Fruit fly (Drosophila melanogaster) whole organism, embryonic: Measurements from ENCODE around the gene mRpL10.

Source experiments
- Aef1 ChIP-seq: fragments of 200-800 bp; sonication (Bioruptor generic); IDR thresholded peaks from 3 replicates; pipeline ENCODE4 v1.3.6; 2022; ENCODE audit warnings: missing biosample characterization, missing genetic modification characterization
- CG11723 ChIP-seq: fragments of 200-800 bp; sonication (Bioruptor generic); optimal IDR thresholded peaks from 2 replicates; lab custom pipeline; 2017; ENCODE audit warnings: missing biosample characterization, mild to moderate bottlenecking, missing genetic modification characterization
- CG14050 ChIP-seq: fragments of 200-800 bp; sonication (Bioruptor generic); IDR thresholded peaks from 3 replicates; pipeline ENCODE4 v1.3.6; 2022; ENCODE audit warnings: missing biosample characterization, missing genetic modification characterization
- CG2678 ChIP-seq: fragments of 200-800 bp; sonication (Bioruptor generic); optimal IDR thresholded peaks from 3 replicates; lab custom pipeline; 2019; ENCODE audit warnings: missing biosample characterization, mild to moderate bottlenecking, missing genetic modification characterization, moderate library complexity
- CG2712 ChIP-seq: fragments of 200-800 bp; optimal IDR thresholded peaks from 3 replicates; lab custom pipeline; 2019; ENCODE audit warnings: missing biosample characterization, mild to moderate bottlenecking, missing genetic modification characterization, moderate library complexity
- CG3281 ChIP-seq: fragments of 200-800 bp; sonication (Bioruptor generic); optimal IDR thresholded peaks from 3 replicates; lab custom pipeline; 2017; ENCODE audit warnings: missing biosample characterization, mild to moderate bottlenecking, missing genetic modification characterization
- CG4328 ChIP-seq: fragments of 200-800 bp; sonication (Bioruptor generic); optimal IDR thresholded peaks from 3 replicates; lab custom pipeline; 2017; ENCODE audit warnings: missing biosample characterization, missing genetic modification reagents, missing genetic modification characterization
- CG4707 ChIP-seq: fragments of 200-800 bp; sonication (Bioruptor generic); optimal IDR thresholded peaks from 2 replicates; lab custom pipeline; 2018; ENCODE audit warnings: missing biosample characterization, mild to moderate bottlenecking, missing genetic modification characterization, moderate library complexity
- CG4730 ChIP-seq: fragments of 200-800 bp; sonication (Bioruptor generic); IDR thresholded peaks from 2 replicates; pipeline ENCODE4 v1.3.6; 2022; ENCODE audit warnings: missing biosample characterization, missing genetic modification characterization
- CG4820 ChIP-seq: fragments of 200-800 bp; sonication (Bioruptor generic); optimal IDR thresholded peaks from 3 replicates; lab custom pipeline; 2016; ENCODE audit warnings: missing biosample characterization, missing genetic modification characterization
- CG5953 ChIP-seq: fragments of 200-800 bp; sonication (Bioruptor generic); IDR thresholded peaks from 2 replicates; pipeline ENCODE4 v1.3.6; 2022; ENCODE audit warnings: missing biosample characterization, missing genetic modification characterization
- CG8281 ChIP-seq: fragments of 200-800 bp; sonication (Bioruptor generic); optimal IDR thresholded peaks from 2 replicates; lab custom pipeline; 2018; ENCODE audit warnings: missing biosample characterization, mild to moderate bottlenecking, missing genetic modification characterization, moderate library complexity
- CG9437 ChIP-seq: fragments of 200-800 bp; sonication (Bioruptor generic); optimal IDR thresholded peaks from 2 replicates; lab custom pipeline; 2018; ENCODE audit warnings: missing biosample characterization, mild to moderate bottlenecking, missing genetic modification characterization
- CG9876 ChIP-seq: fragments of 200-800 bp; sonication (Bioruptor generic); optimal IDR thresholded peaks from 2 replicates; lab custom pipeline; 2016; ENCODE audit warnings: missing biosample characterization, missing genetic modification characterization
- Dfd ChIP-seq, 2 experiments: fragments of >200 bp; optimal IDR thresholded peaks; 2 replicates each; lab custom pipeline; 2017; ENCODE audit warnings: missing biosample characterization in 2 of 2, missing genetic modification characterization in 2 of 2
- Doc3 ChIP-seq: fragments of 200-800 bp; sonication (Bioruptor generic); IDR thresholded peaks from 3 replicates; pipeline ENCODE4 v1.3.6; 2022; ENCODE audit warnings: missing biosample characterization, missing genetic modification characterization; ENCODE audit not compliant: partially characterized antibody
- E2f1 ChIP-seq: fragments of 200-800 bp; sonication (Bioruptor generic); IDR thresholded peaks from 2 replicates; pipeline ENCODE4 v1.3.6; 2022; ENCODE audit warnings: missing biosample characterization, missing genetic modification characterization
- E2f2 ChIP-seq: fragments of 200-800 bp; sonication (Bioruptor generic); IDR thresholded peaks from 2 replicates; pipeline ENCODE4 v1.3.6; 2022; ENCODE audit warnings: missing biosample characterization, missing genetic modification characterization
- H15 ChIP-seq: fragments of 200-800 bp; sonication (Bioruptor generic); IDR thresholded peaks from 3 replicates; pipeline ENCODE4 v1.3.6; 2022; ENCODE audit warnings: missing biosample characterization, missing genetic modification characterization
- HLHmδ ChIP-seq: fragments of 200-800 bp; sonication (Bioruptor generic); optimal IDR thresholded peaks from 2 replicates; lab custom pipeline; 2018; ENCODE audit warnings: missing biosample characterization, mild to moderate bottlenecking, missing genetic modification characterization, moderate library complexity
- Jarid2 ChIP-seq: fragments of 200-800 bp; sonication (Bioruptor generic); optimal IDR thresholded peaks from 3 replicates; lab custom pipeline; 2017; ENCODE audit warnings: mild to moderate bottlenecking, missing biosample characterization, missing genetic modification reagents, missing genetic modification characterization
- Kr ChIP-seq: fragments of 200-800 bp; sonication (Bioruptor generic); optimal IDR thresholded peaks from 2 replicates; lab custom pipeline; 2017; ENCODE audit warnings: missing biosample characterization, mild to moderate bottlenecking, missing genetic modification characterization
- Lim3 ChIP-seq: fragments of 200-800 bp; sonication (Bioruptor generic); IDR thresholded peaks from 2 replicates; pipeline ENCODE4 v1.3.6; 2022; ENCODE audit warnings: missing biosample characterization, missing genetic modification characterization
- NC2β ChIP-seq: fragments of 200-800 bp; sonication (Bioruptor generic); optimal IDR thresholded peaks from 2 replicates; lab custom pipeline; 2016; ENCODE audit warnings: missing biosample characterization, missing genetic modification characterization
- Ravus ChIP-seq: fragments of 200-800 bp; sonication (Bioruptor generic); IDR thresholded peaks from 2 replicates; pipeline ENCODE4 v1.3.6; 2022; ENCODE audit warnings: missing biosample characterization, missing genetic modification characterization
- Side ChIP-seq: fragments of 200-800 bp; sonication (Bioruptor generic); optimal IDR thresholded peaks from 2 replicates; lab custom pipeline; 2016; ENCODE audit warnings: missing biosample characterization, missing genetic modification characterization
- Sry-β ChIP-seq: fragments of 200-800 bp; sonication (Bioruptor generic); optimal IDR thresholded peaks from 2 replicates; lab custom pipeline; 2018; ENCODE audit warnings: missing biosample characterization, mild to moderate bottlenecking, missing genetic modification characterization, moderate library complexity
- Ssrp ChIP-seq: fragments of 200-800 bp; sonication (Bioruptor generic); optimal IDR thresholded peaks from 2 replicates; lab custom pipeline; 2018; ENCODE audit warnings: missing biosample characterization, mild to moderate bottlenecking, missing genetic modification characterization, moderate library complexity
- ato ChIP-seq: fragments of 200-800 bp; sonication (Bioruptor generic); IDR thresholded peaks from 2 replicates; pipeline ENCODE4 v1.3.6; 2022; ENCODE audit warnings: missing biosample characterization, missing genetic modification characterization; ENCODE audit not compliant: partially characterized antibody
- bcd ChIP-seq: fragments of 200-800 bp; sonication (Bioruptor generic); optimal IDR thresholded peaks from 2 replicates; lab custom pipeline; 2017; ENCODE audit warnings: missing biosample characterization, mild to moderate bottlenecking, missing genetic modification characterization
- bsh ChIP-seq, 2 experiments: fragments of 200-800 bp; sonication (Bioruptor generic); optimal IDR thresholded peaks; 2 replicates each; lab custom pipeline; 2017 to 2018; ENCODE audit warnings: mild to moderate bottlenecking in 2 of 2, missing biosample characterization in 2 of 2, missing genetic modification characterization in 2 of 2, moderate library complexity in 1 of 2
- chinmo ChIP-seq: fragments of 200-800 bp; sonication (Bioruptor generic); IDR thresholded peaks from 4 replicates; pipeline ENCODE4 v1.3.6; 2022; ENCODE audit warnings: missing biosample characterization, missing genetic modification characterization; ENCODE audit not compliant: partially characterized antibody
- crc ChIP-seq: fragments of 200-800 bp; sonication (Bioruptor generic); optimal IDR thresholded peaks from 2 replicates; lab custom pipeline; 2016; ENCODE audit warnings: missing biosample characterization, missing genetic modification characterization
- gcm2 ChIP-seq: fragments of 200-800 bp; sonication (Bioruptor generic); optimal IDR thresholded peaks from 2 replicates; lab custom pipeline; 2016; ENCODE audit warnings: missing biosample characterization, missing genetic modification characterization
- gsb ChIP-seq: fragments of 200-800 bp; sonication (Bioruptor generic); IDR thresholded peaks from 2 replicates; pipeline ENCODE4 v1.3.6; 2022; ENCODE audit warnings: missing biosample characterization, missing genetic modification characterization
- h ChIP-seq: fragments of >200 bp; optimal IDR thresholded peaks from 2 replicates; lab custom pipeline; 2017
- hth ChIP-seq: fragments of >200 bp; optimal IDR thresholded peaks from 2 replicates; lab custom pipeline; 2017; ENCODE audit warnings: inconsistent platforms
- jing ChIP-seq: fragments of 200-800 bp; sonication (Bioruptor generic); optimal IDR thresholded peaks from 2 replicates; lab custom pipeline; 2018; ENCODE audit warnings: missing biosample characterization, mild to moderate bottlenecking, missing genetic modification characterization
- knrl ChIP-seq: fragments of 200-800 bp; sonication (Bioruptor generic); IDR thresholded peaks from 3 replicates; pipeline ENCODE4 v1.3.6; 2022; ENCODE audit warnings: missing biosample characterization, missing genetic modification characterization; ENCODE audit not compliant: partially characterized antibody
- lola ChIP-seq, 3 experiments: fragments of >200 bp in 2 of 3; fragments of 200-800 bp in 1 of 3; sonication (Bioruptor generic) in 1 of 3; optimal IDR thresholded peaks; 2 replicates each; lab custom pipeline; 2017 to 2019; ENCODE audit warnings: missing biosample characterization in 3 of 3, missing genetic modification characterization in 3 of 3, mild to moderate bottlenecking in 1 of 3, moderate library complexity in 1 of 3
- luna ChIP-seq: fragments of 200-800 bp; sonication (Bioruptor generic); optimal IDR thresholded peaks from 2 replicates; lab custom pipeline; 2016; ENCODE audit warnings: missing biosample characterization, missing genetic modification characterization
- maf-S ChIP-seq: fragments of 200-800 bp; sonication (Bioruptor generic); optimal IDR thresholded peaks from 2 replicates; lab custom pipeline; 2016; ENCODE audit warnings: missing biosample characterization, missing genetic modification characterization
- mam ChIP-seq: fragments of 200-800 bp; sonication (Bioruptor generic); optimal IDR thresholded peaks from 3 replicates; lab custom pipeline; 2016; ENCODE audit warnings: missing biosample characterization, missing genetic modification characterization
- mirr ChIP-seq: fragments of 200-800 bp; sonication (Bioruptor generic); optimal IDR thresholded peaks from 3 replicates; lab custom pipeline; 2018; ENCODE audit warnings: missing biosample characterization, mild to moderate bottlenecking, missing genetic modification characterization
- nmo ChIP-seq: fragments of 200-800 bp; sonication (Bioruptor generic); optimal IDR thresholded peaks from 2 replicates; lab custom pipeline; 2018; ENCODE audit warnings: missing biosample characterization, mild to moderate bottlenecking, missing genetic modification characterization, moderate library complexity
- nom ChIP-seq: fragments of 200-800 bp; sonication (Bioruptor generic); optimal IDR thresholded peaks from 2 replicates; lab custom pipeline; 2017; ENCODE audit warnings: missing biosample characterization, missing genetic modification characterization, mild to moderate bottlenecking, moderate library complexity, missing genetic modification reagents
- oc ChIP-seq: fragments of 200-800 bp; sonication (Bioruptor generic); optimal IDR thresholded peaks from 2 replicates; lab custom pipeline; 2018; ENCODE audit warnings: missing biosample characterization, mild to moderate bottlenecking, missing genetic modification characterization, moderate library complexity
- rib ChIP-seq: fragments of 200-800 bp; sonication (Bioruptor generic); IDR thresholded peaks from 2 replicates; pipeline ENCODE4 v1.3.6; 2022; ENCODE audit warnings: missing biosample characterization, missing genetic modification characterization
- scrt ChIP-seq: fragments of 200-800 bp; sonication (Bioruptor generic); optimal IDR thresholded peaks from 2 replicates; lab custom pipeline; 2018; ENCODE audit warnings: missing biosample characterization, mild to moderate bottlenecking, missing genetic modification characterization, moderate library complexity
- zf30C ChIP-seq: fragments of 200-800 bp; sonication (Bioruptor generic); optimal IDR thresholded peaks from 3 replicates; lab custom pipeline; 2018; ENCODE audit warnings: missing biosample characterization, mild to moderate bottlenecking, missing genetic modification characterization

Gene mRpL10

DNA sequence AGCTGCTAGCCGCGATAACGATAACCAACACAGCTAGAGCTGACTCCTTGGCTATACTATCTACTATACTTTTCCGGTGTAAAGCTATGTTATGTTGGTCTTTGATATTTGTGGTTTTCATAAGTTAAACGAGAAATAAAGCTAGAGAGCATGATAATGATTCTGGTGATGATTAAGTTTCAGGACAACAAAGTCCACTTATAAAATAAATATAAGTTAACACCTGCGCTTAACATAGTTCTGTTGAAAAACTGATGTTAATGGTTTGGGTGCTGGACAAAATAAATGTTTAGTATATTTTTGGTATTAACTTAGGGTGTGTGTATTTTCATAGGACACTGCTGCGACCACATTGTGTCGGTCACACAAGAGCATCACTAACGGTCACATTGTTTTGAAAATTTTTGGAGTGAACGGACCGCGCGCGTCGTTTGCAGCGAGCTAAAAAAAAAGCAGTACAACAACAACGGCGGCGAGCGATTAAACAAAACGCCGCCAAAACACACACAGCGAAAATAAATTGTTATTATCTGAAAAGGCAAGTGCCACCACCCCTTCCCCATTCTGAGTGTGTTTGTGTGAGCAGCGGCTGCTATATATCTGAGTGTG is 44.8 kb upstream of the mRpL10 start, which contains the start of the genes CG33635 and spen (continued):
- TF ChIP-seq zf30C (GFP tag; lab: Kevin White, UChicago) (peak; percentile 24), H15 (no peak), mirr (GFP tag; lab: Kevin White, UChicago) (peak; percentile 80), E2f2 (GFP tag; lab: Robert Waterston, UW) (no peak), CG4820 (GFP tag; lab: Kevin White, UChicago) (no peak), CG4707 (GFP tag; lab: Kevin White, UChicago) (peak; percentile 25), chinmo (GFP tag; lab: Robert Waterston, UW) (no peak), nmo (GFP tag; lab: Kevin White, UChicago) (peak; percentile 63), CG9876 (GFP tag; lab: Kevin White, UChicago) (no peak), ato (GFP tag; lab: Robert Waterston, UW) (no peak), Kr (GFP tag; lab: Kevin White, UChicago) (no peak), CG2712 (tag; lab: Kevin White, UChicago) (peak; percentile 63), luna (GFP tag; lab: Kevin White, UChicago) (no peak), CG4730 (no peak), maf-S (no peak), nom (peak; percentile 72), oc (peak; percentile 43), mam (no peak), Jarid2 (GFP tag; lab: Kevin White, UChicago) (peak; percentile 96), gcm2 (GFP tag; lab: Kevin White, UChicago) (no peak), Ssrp (tag; lab: Kevin White, UChicago) (no peak), Ravus (GFP tag; lab: Robert Waterston, UW) (no peak), knrl (GFP tag; lab: Robert Waterston, UW) (no peak), crc (GFP tag; lab: Kevin White, UChicago) (no peak), Sry-β (peak; percentile 94), Aef1 (GFP tag; lab: Robert Waterston, UW) (no peak), E2f1 (GFP tag; lab: Robert Waterston, UW) (no peak), hth (no peak), CG3281 (GFP tag; lab: Kevin White, UChicago) (peak; percentile 46), lola (GFP tag; optimal IDR thresholded peaks at IDR 0.05; lab: Kevin White, UChicago) (no peak), scrt (GFP tag; lab: Kevin White, UChicago) (peak; percentile 16), bsh (GFP tag; optimal IDR thresholded peaks at IDR 0.05; lab: Kevin White, UChicago) (peak in 1 of 2 experiments; percentile 2), NC2β (GFP tag; lab: Kevin White, UChicago) (peak; percentile 37), jing (GFP tag; lab: Kevin White, UChicago) (no peak), HLHmδ (GFP tag; lab: Kevin White, UChicago) (peak; percentile 63), CG11723 (GFP tag; lab: Kevin White, UChicago) (peak; percentile 28), CG9437 (GFP tag; lab: Kevin White, UChicago) (no peak), CG4328 (GFP tag; lab: Kevin White, UChicago) (no peak), bcd (GFP tag; lab: Kevin White, UChicago) (no peak), CG2678 (tag; lab: Kevin White, UChicago) (peak; percentile 40), Doc3 (GFP tag; lab: Robert Waterston, UW) (no peak), rib (GFP tag; lab: Robert Waterston, UW) (no peak), CG14050 (GFP tag; lab: Robert Waterston, UW) (no peak), h (lab: Kevin White, UChicago) (no peak), Lim3 (no peak), CG5953 (GFP tag; lab: Robert Waterston, UW) (no peak), gsb (GFP tag; lab: Robert Waterston, UW) (no peak), CG8281 (tag; lab: Kevin White, UChicago) (no peak), Dfd (GFP tag; optimal IDR thresholded peaks at IDR 0.05; lab: Kevin White, UChicago) (no peak), Side (GFP tag; lab: Kevin White, UChicago) (peak; percentile 30)
